Worm (Caenorhabditis elegans): ENCODE data around the gene H35N09.2.

DNA sequence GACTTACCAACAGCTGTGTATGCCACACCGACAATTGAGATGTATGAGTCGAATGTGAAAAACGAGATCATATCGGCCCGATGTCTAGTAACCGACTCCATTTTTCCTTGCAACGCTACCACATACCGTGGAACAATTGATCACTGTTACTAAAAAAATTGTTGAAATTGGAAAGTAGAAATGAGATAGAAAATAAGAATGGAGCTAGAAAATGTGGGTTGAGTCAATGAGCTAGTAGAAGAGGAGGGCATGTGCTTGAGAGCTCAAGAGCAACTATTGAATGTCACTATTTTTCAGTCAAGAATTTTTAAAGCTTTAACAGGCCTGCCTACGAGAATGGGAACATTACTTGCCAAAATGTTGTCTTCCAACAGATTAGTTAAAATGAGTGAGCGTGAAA lies 20.2 kb upstream of the H35N09.2 start, which contains the start of gene K01A12.3:
- TF ChIP-seq snpc-4 (tag; optimal IDR thresholded peaks at IDR 0.05) (no peak), elt-1 (tag; optimal IDR thresholded peaks at IDR 0.05; ENCODE audit: borderline replicate concordance, insufficient read depth) (no peak), unc-62 (GFP tag; optimal IDR thresholded peaks at IDR 0.05) (no peak), nhr-76 (tag; optimal IDR thresholded peaks at IDR 0.05) (no peak), ces-1 (GFP tag; optimal IDR thresholded peaks at IDR 0.05) (no peak), lsy-2 (tag; optimal IDR thresholded peaks at IDR 0.05) (no peak)

Data from whole organism, mixed stage, embryonic.